Fruit fly (Drosophila melanogaster) ovary, adult (tissue): Measurements from ENCODE around the gene Srp14.

ENCODE experiments used
- CG17801 ChIP-seq: fragments of 200-800 bp; optimal IDR thresholded peaks from 2 replicates; lab custom pipeline; 2019; ENCODE audit warnings: missing biosample characterization, mild to moderate bottlenecking, missing genetic modification characterization, moderate library complexity; ENCODE audit not compliant: partially characterized antibody

Gene Srp14

DNA sequence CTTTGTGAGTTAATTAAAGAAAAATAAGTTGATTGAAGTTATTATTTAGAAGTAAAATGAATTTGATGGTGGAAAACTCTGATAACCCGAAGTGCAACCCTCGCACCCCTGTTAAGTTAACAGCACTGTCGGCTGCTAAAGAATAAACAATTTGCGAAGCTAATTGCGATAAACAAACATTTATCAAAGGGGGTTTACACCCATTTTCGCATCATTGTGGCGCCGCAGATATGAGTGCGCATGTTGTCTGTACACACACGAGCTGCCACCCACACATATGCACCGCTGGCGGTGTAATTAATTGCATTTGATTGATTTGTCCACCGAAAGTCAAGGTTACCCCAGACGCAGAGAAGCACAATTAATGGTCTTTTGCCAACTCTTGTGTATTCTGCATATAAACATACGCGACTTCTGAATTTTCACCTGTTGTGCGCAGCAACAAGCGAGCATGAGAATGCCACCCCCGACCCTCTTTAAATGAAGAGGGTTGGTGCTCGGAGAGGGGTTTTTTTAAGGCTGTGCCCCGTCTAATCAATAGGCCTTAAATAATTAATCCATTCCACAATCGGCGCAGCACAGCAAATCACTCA lies 28.3 kb upstream of the Srp14 start:
- TF ChIP-seq CG17801 (GFP tag; lab: Kevin White, UChicago): no peak

DNA sequence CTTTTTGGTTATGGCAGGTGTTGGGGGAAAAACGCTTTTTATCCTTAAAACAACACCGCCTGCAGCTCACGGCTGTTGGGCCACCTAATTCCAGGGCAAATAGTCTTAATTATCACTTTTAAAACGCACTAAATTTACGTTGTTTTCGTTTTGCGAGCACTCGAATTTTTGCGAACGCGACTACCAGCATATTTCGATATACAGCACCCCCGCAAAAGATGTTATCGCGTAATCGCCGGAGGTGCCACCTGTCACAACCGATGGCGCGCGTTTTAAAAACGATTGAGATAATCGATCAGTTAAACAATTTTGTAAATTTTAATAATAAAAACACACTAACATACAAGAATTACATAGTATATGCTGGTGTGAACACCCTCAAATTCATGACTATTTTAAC lies 27.8 kb upstream of the Srp14 start, which contains the start of gene Stat92E:
TSS of gene Stat92E (minus strand) at position 219 of the 400 bp plus-strand sequence.
- TF ChIP-seq CG17801 (GFP tag; lab: Kevin White, UChicago): no peak

DNA sequence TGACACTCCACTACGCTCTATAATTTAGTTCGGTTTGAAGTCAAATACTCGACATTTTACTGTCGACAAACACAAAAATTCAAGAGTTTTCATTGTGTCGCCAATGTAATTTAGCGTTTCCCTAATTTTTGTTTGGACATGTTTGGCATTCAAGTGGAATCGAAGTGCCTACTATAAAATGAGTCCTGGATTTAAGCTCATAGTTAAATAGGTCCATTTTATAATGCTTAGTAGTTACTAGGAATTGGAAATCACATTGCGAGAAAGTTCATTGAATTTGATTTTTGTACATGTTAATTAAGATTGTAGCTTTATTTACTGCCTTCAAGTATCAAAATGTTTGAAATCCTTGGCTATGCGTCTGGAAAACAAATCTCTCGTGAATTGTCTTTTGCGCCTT lies 25.6 kb upstream of the Srp14 start, which contains the start of gene att-ORFB:
TSS of gene att-ORFB (minus strand) at position 101 of the 400 bp plus-strand sequence.
- no peak for TF ChIP-seq CG17801 (GFP tag; lab: Kevin White, UChicago)

DNA sequence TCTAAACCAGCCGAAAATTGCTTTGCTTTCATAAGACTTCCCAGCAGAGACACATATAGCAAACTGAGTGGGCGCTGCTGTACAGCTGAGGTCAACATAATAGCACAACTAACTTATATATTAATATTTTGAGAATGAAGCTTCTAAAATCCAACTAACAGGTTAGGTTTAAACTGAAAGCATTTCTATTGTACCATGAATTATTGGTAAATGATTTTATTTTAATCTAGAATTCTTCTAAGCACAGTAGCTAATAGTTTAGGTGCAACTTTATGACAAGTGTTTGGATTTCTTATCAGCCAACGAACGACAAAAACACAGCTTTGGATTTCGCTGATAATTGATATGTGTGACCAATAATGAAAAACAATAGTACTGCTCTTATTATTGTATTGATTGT lies 24.9 kb upstream of the Srp14 start:
- TF ChIP-seq CG17801 (GFP tag; lab: Kevin White, UChicago): no peak

DNA sequence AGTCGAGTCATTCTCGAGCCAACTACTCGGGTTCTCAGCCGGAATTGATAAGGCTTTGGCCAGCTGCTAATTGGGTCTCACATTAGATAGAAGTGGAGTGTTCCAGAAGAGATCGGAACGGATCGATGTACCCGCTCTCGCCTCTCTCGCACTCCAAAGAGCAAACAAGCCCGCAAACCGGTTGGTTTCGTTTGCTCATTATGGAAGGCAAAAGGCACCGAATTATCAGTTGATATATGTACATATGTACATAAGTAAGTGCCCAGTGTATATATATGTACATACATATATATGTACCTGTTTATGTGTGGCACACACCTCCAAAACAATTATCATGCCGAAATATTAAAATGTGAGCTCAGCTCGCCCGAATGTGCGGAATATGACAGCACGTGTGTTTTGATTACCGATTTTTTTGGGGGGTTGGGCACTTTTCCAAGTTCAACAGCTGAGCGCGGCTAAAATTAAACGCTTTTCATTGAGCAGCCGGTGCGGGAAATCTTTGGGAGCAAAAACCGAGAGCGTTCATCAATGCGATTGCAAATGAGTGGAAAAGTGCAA lies 24.1 kb upstream of the Srp14 start:
- TF ChIP-seq CG17801 (GFP tag; lab: Kevin White, UChicago): no peak

DNA sequence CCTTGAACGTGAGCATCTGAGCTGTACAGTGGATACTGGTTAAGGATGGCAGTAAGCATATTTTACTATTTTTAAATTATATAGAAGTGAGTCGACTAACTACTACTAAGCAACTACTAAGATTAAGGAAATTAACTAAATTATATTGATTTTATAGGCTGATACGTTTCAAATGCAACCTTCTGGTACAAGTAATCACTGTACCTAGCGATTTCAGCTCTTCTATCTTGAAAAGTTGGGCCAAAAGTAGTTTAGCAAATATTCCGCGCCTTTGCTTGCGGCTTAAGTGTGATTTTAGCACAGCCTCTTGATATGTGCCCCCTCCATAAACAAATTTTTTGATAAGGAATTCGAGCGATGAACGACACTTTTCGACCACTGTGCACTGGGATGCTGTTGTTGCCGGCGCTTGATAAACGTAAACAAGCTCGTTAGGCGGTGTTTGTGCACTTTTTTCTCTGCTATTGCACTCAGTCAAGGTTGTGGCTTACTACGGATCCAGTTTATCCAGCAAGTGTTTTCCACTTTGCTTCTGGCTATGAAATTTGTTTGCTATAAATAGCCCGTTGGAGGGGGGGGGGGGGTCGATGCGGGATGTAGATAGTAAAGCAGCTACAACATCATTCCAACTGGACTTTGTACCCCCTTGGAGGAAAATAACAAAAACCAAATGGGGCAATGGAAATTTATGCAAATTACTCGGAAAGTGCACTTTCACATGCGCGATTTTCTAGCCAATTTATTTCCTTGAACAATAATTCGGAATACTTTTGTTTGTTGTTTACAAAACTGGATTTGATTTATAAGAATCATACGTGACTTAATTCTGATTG lies 23.4 kb upstream of the Srp14 start:
- TF ChIP-seq CG17801 (GFP tag; lab: Kevin White, UChicago): no peak

DNA sequence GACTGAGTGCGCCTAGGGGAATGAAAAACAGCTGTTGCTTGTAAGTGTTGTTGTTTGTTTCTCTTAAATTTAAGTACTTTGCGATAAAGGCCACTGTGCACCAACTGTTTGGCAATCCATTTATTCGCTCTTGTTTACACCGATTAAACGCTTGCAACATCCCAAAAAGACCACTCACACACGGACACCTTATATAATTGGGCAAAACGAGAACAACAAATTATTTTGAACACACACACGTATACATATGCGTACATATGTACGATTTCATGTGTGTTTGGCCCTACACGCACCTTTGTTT lies 22.9 kb upstream of the Srp14 start:
- TF ChIP-seq CG17801 (GFP tag; lab: Kevin White, UChicago): no peak

DNA sequence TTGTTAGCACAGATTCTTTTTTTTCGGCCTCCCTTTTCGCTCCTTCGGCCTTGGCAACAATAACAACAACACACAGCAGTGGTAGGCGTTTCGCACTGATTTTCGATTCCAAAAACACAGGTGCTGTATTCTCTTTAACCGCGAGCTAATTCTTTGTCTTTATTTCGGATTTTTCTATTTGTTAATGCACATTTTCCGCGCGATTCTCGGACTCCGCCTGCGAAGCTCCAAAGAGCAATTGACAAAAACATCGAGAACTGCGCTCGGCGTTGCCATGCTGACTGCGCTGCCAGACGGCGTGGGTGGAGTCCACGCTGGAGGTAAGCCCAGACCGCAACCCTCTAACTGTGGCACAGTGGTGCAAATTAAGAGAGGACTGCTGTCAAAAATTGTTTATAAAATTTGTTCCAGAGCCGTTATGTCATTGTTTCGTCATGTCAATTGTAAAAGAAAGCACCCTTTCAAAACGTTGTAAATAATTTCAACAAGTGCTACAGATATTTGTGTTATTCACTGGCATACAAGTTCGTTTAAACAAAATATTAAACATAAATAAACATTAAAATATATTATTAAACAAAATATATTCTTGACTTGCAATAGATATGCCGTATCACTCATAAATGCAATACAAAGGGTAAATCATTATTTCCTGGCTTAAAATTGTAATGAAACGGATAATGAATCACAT lies 22.4 kb upstream of the Srp14 start, which contains the start of the genes DPCoAC and CG5180:
TSS of gene DPCoAC (minus strand) at position 253 of the 691 bp plus-strand sequence.
TSS of gene CG5180 (plus strand) at position 516 of the 691 bp plus-strand sequence.
- TF ChIP-seq CG17801 (GFP tag; lab: Kevin White, UChicago): peak; percentile 33

DNA sequence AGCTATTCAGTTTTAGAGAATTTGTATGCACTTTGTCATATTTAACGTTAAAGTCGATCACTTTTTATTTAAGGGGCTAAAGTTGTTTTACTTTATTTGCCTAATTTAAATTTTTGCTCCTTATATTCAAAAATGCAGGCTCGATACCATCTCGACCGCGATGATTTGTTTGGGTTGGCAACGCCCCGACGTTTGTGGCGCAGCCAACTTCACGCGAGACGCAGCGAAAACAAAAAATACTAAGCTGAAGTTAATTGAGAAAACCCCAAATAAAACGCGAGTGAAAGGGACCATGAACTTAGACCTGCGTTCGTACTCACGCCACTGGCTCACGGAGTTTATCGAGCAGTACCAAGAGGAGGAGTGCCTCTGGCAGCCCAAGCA lies 21.8 kb upstream of the Srp14 start:
- no peak for TF ChIP-seq CG17801 (GFP tag; lab: Kevin White, UChicago)

DNA sequence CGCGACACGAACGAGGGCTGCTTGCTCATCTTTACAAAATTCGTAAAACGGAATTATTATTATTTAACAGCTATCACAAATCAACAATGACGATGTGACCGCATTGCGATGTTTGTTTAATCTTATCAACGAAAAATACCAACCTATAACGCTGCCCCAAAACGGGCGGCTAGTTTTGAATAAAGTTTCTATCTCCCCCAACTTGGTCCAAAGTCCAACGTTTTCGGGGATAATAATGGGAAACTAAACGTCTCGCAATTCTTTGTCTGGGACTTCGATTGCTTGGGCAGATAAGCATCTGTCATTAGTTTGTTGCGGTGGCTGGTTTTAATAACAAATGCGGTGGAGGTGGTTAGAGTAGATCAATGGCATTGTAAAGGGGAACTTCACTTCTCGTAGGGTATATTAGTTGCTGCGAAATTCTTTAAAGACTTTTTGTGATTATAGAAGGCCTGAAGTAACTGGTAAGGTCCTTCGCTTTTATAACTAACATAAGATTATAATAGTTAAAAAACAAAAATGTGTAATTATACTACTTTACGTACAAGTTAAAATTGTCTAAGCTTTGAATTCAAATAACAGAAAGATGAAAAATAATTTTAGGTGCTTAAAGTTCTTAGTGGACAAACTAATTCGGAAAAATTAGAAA lies 19.8 kb upstream of the Srp14 start, which contains the start of gene CG15922:
TSS of gene CG15922 (minus strand) at position 262 of the 649 bp plus-strand sequence.
- no peak for TF ChIP-seq CG17801 (GFP tag; lab: Kevin White, UChicago)

DNA sequence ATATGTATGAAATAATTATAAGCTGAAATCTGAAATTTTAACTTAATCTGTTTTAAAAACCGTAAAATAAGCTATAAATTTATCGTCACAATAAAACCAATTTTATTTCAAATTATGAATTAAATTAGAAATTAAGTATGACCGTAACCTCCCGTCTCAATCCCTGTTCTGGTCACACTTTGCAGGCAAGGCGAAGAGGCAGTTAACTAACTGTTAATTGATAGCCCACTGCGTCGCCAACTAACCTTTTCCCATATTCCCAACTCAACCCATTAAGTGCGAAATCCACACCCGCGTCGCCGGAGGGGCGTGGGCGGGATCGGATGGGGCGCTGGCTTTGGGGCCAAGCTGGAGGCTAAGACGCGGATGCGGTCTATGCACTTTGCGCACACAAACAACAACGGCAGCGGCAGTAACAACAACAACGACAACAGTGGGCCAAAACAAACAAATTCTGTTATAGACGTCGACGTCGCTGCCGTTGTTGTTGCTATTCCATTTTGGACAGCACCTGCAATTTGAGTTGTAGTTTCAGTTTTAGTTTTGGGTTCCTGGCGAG lies 19.2 kb upstream of the Srp14 start, which contains the start of gene CG5191:
TSS of gene CG5191 (plus strand) at position 198 of the 559 bp plus-strand sequence.
- no peak for TF ChIP-seq CG17801 (GFP tag; lab: Kevin White, UChicago)

DNA sequence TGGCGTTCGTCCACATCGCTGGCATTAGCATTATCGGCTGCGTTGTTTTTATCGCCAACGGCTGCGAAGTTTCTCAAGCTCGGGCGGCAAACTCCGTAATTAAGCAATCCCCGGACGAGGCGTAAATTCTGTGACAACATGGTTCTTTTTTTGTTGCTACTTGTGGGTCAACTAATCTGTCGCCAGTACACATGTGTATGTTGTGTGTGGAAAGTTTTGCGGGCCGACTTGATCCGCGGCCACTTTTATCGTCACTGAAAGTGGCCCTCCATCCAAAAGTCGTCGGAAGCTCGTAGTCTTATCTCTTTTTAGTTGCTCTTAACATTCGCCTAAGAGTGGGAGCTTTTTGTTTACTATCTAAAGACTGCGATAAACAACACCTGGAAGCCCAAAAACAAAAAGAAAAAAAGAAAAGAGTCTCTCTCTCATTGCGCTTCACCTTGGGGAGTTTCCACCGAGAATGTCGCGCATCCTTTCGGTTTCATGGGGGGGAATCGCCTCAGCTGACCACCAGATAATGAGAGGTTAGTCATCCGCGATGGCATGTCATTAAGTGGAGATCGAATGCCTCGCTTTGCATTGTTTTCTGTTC lies 16.0 kb upstream of the Srp14 start, which contains the start of gene CG10877:
TSS of gene CG10877 (minus strand) at position 238 of the 592 bp plus-strand sequence.
- TF ChIP-seq CG17801 (GFP tag; lab: Kevin White, UChicago): no peak

DNA sequence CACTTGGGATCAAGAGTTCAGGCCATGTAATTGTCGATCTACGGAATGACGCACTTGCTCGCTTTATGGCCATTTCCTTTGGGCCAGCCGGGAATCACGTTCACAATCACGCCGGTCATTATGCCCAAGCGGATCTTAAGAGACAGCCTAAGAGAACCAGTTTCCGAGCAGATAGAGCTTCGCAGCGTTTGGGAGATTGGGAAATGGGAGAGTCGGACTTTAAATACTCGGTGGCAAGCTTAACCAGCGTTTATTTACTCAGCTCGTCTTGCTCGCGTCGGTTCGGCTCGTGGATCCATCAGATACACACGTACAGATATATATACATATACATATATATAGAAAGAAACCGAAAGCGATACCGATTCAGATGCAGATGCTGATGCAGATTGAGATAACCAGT lies 14.4 kb upstream of the Srp14 start:
- TF ChIP-seq CG17801 (GFP tag; lab: Kevin White, UChicago): no peak
